Worm (Caenorhabditis elegans): ENCODE measurements around the gene Y62F5A.10.

The Y62F5A.10 gene

ce11 chrII:11484600-11484999 lies 36.8 kb upstream of the Y62F5A.10 start (continued):
- TF ChIP-seq nhr-102 (tag; optimal IDR thresholded peaks at IDR 0.05) (peak; percentile 75), dmd-9 (GFP tag; IDR thresholded peaks at IDR 0.05) (peak; percentile 93), nhr-76 (tag; optimal IDR thresholded peaks at IDR 0.05) (no peak), zip-11 (GFP tag; IDR thresholded peaks at IDR 0.05) (peak; percentile 91), mes-2 (tag; optimal IDR thresholded peaks at IDR 0.05; ENCODE audit: poor library complexity, severe bottlenecking) (peak; percentile 88), fkh-10 (GFP tag; optimal IDR thresholded peaks at IDR 0.05) (peak; percentile 34), F44E2.7 (GFP tag; IDR thresholded peaks at IDR 0.05) (peak; percentile 96), zip-2 (tag; optimal IDR thresholded peaks at IDR 0.05) (peak; percentile 51), nhr-10 (tag; optimal IDR thresholded peaks at IDR 0.05) (no peak), fos-1 (tag; optimal IDR thresholded peaks at IDR 0.05) (no peak), mxl-3 (GFP tag; optimal IDR thresholded peaks at IDR 0.05) (peak; percentile 88), mdl-1 (tag; optimal IDR thresholded peaks at IDR 0.05) (peak; percentile 34 to 86), Y105C5A.15 (GFP tag; IDR thresholded peaks at IDR 0.05) (peak; percentile 97), D1046.2 (GFP tag; IDR thresholded peaks at IDR 0.05) (peak; percentile 95), pha-4 (GFP tag; IDR thresholded peaks at IDR 0.05) (peak; percentile 96), pha-4 (tag; optimal IDR thresholded peaks at IDR 0.05) (no peak), ama-1 (optimal IDR thresholded peaks at IDR 0.05) (no peak), Y48G9A.11 (GFP tag; IDR thresholded peaks at IDR 0.05) (peak; percentile 78), spr-1 (tag; optimal IDR thresholded peaks at IDR 0.05) (peak; percentile 89), snpc-1.2 (GFP tag; IDR thresholded peaks at IDR 0.05) (peak; percentile 92), php-3 (GFP tag; IDR thresholded peaks at IDR 0.05) (peak; percentile 79), T20F7.1 (GFP tag; optimal IDR thresholded peaks at IDR 0.05) (no peak), dmd-6 (GFP tag; IDR thresholded peaks at IDR 0.05) (peak; percentile 72)

ce11 chrII:11485200-11485599 lies 36.2 kb upstream of the Y62F5A.10 start, which contains the start of gene twk-5:
Gene twk-5 (minus strand): TSS chrII:11485300.
- no peak for TF ChIP-seq unc-62 (GFP tag; optimal IDR thresholded peaks at IDR 0.05 in 1 of 2)
- TF ChIP-seq unc-62 (tag; optimal IDR thresholded peaks at IDR 0.05) = no peak
- TF ChIP-seq ztf-11 (tag; optimal IDR thresholded peaks at IDR 0.05) = no peak
- no peak for TF ChIP-seq pha-4 (GFP tag; IDR thresholded peaks at IDR 0.05)
- no peak for TF ChIP-seq pha-4 (tag; optimal IDR thresholded peaks at IDR 0.05)
- no peak for TF ChIP-seq nhr-42 (GFP tag; IDR thresholded peaks at IDR 0.05)
- TF ChIP-seq daf-16 (GFP tag; optimal IDR thresholded peaks at IDR 0.05) = no peak
- TF ChIP-seq daf-16 (tag; optimal IDR thresholded peaks at IDR 0.05) = no peak
- peak; percentile 73 for TF ChIP-seq ama-1 (optimal IDR thresholded peaks at IDR 0.05)

ce11 chrII:11486698-11487234 lies 34.6 kb upstream of the Y62F5A.10 start, which contains the start of gene ttr-18:
Gene ttr-18 (minus strand): TSS chrII:11486748.
- no peak for TF ChIP-seq egl-27 (tag; optimal IDR thresholded peaks at IDR 0.05)
- no peak for TF ChIP-seq F26F4.8 (GFP tag; conservative IDR thresholded peaks at IDR 0.05)
- TF ChIP-seq dve-1 (tag; optimal IDR thresholded peaks at IDR 0.05; ENCODE audit: insufficient read depth) = peak; percentile 12
- TF ChIP-seq lin-38 (GFP tag; IDR thresholded peaks at IDR 0.05) = no peak
- TF ChIP-seq T26A8.4 (GFP tag; IDR thresholded peaks at IDR 0.05) = no peak

ce11 chrII:11487999-11488398 lies 33.4 kb upstream of the Y62F5A.10 start, which contains the start of gene B0334.13:
Gene B0334.13 (plus strand): TSS chrII:11488299.
- no peak for TF ChIP-seq nhr-42 (GFP tag; IDR thresholded peaks at IDR 0.05)
- peak in 1 of 2 experiments; percentile 21 for TF ChIP-seq unc-62 (GFP tag; optimal IDR thresholded peaks at IDR 0.05 in 1 of 2)
- TF ChIP-seq unc-62 (tag; optimal IDR thresholded peaks at IDR 0.05) = no peak
- no peak for TF ChIP-seq hlh-30 (tag; optimal IDR thresholded peaks at IDR 0.05; ENCODE audit: insufficient read depth)
- TF ChIP-seq F44E2.7 (GFP tag; IDR thresholded peaks at IDR 0.05) = no peak
- no peak for TF ChIP-seq aly-2 (tag; optimal IDR thresholded peaks at IDR 0.05)
- no peak for TF ChIP-seq mep-1 (tag; optimal IDR thresholded peaks at IDR 0.05)
